Fruit fly (Drosophila melanogaster) whole organism, embryonic: ENCODE results near the gene aru.
A peak's percentile ranks its signal among the peaks of the same experiment; 100 is the strongest.

Experiments used
- Antp ChIP-seq: fragments of 200-800 bp; sonication (Bioruptor generic); optimal IDR thresholded peaks from 3 replicates; lab custom pipeline; 2016; ENCODE audit warnings: missing biosample characterization, missing genetic modification characterization
- CG10147 ChIP-seq: fragments of 200-800 bp; sonication (Bioruptor generic); optimal IDR thresholded peaks from 2 replicates; lab custom pipeline; 2019; ENCODE audit warnings: missing biosample characterization, mild to moderate bottlenecking, missing genetic modification characterization, moderate library complexity
- CG10209 ChIP-seq: fragments of 200-800 bp; sonication (Bioruptor generic); optimal IDR thresholded peaks from 3 replicates; lab custom pipeline; 2017; ENCODE audit warnings: missing biosample characterization, mild to moderate bottlenecking, missing genetic modification characterization, missing genetic modification reagents
- CG10274 ChIP-seq: fragments of 200-800 bp; sonication (Bioruptor generic); optimal IDR thresholded peaks from 3 replicates; lab custom pipeline; 2017; ENCODE audit warnings: missing biosample characterization, mild to moderate bottlenecking, missing genetic modification characterization
- CG11093 ChIP-seq: fragments of 200-800 bp; sonication (Bioruptor generic); IDR thresholded peaks from 3 replicates; pipeline ENCODE4 v1.3.6; 2022; ENCODE audit warnings: missing biosample characterization, missing genetic modification characterization
- CG12769 ChIP-seq: fragments of 200-800 bp; sonication (Bioruptor generic); optimal IDR thresholded peaks from 2 replicates; lab custom pipeline; 2019; ENCODE audit warnings: missing biosample characterization, mild to moderate bottlenecking, missing genetic modification characterization, moderate library complexity
- CG14441 ChIP-seq: fragments of 200-800 bp; sonication (Bioruptor generic); IDR thresholded peaks from 2 replicates; pipeline ENCODE4 v1.3.6; 2022; ENCODE audit warnings: missing biosample characterization, missing genetic modification characterization
- CG17359 ChIP-seq: fragments of 200-800 bp; sonication (Bioruptor generic); optimal IDR thresholded peaks from 3 replicates; lab custom pipeline; 2018; ENCODE audit warnings: missing biosample characterization, mild to moderate bottlenecking, missing genetic modification characterization, moderate library complexity
- CG17912 ChIP-seq: fragments of 200-800 bp; sonication (Bioruptor generic); optimal IDR thresholded peaks from 2 replicates; lab custom pipeline; 2018; ENCODE audit warnings: missing biosample characterization, mild to moderate bottlenecking, missing genetic modification characterization
- CG18476 ChIP-seq: fragments of 200-800 bp; sonication (Bioruptor generic); optimal IDR thresholded peaks from 2 replicates; lab custom pipeline; 2016; ENCODE audit warnings: missing biosample characterization, mild to moderate bottlenecking, missing genetic modification characterization
- CG18764 ChIP-seq: fragments of 200-800 bp; sonication (Bioruptor generic); optimal IDR thresholded peaks from 3 replicates; lab custom pipeline; 2016; ENCODE audit warnings: missing biosample characterization, missing genetic modification characterization
- CG2120 ChIP-seq: fragments of 200-800 bp; sonication (Bioruptor generic); optimal IDR thresholded peaks from 3 replicates; lab custom pipeline; 2016; ENCODE audit warnings: missing biosample characterization, missing genetic modification characterization
- CG2875 ChIP-seq: fragments of 200-800 bp; sonication (Bioruptor generic); optimal IDR thresholded peaks from 2 replicates; lab custom pipeline; 2017; ENCODE audit warnings: missing biosample characterization, mild to moderate bottlenecking, missing genetic modification characterization, missing genetic modification reagents
- CG30431 ChIP-seq: fragments of 200-800 bp; sonication (Bioruptor generic); optimal IDR thresholded peaks from 2 replicates; lab custom pipeline; 2017; ENCODE audit warnings: missing biosample characterization, missing genetic modification characterization
- CG31388 ChIP-seq: fragments of 200-800 bp; sonication (Bioruptor generic); optimal IDR thresholded peaks from 2 replicates; lab custom pipeline; 2016; ENCODE audit warnings: missing biosample characterization, missing genetic modification characterization
- CG32532 ChIP-seq: fragments of 200-800 bp; sonication (Bioruptor generic); IDR thresholded peaks from 2 replicates; pipeline ENCODE4 v1.3.6; 2022; ENCODE audit warnings: missing biosample characterization, missing genetic modification characterization
- CG32772 ChIP-seq: fragments of 200-800 bp; sonication (Bioruptor generic); IDR thresholded peaks from 2 replicates; pipeline ENCODE4 v1.3.6; 2022; ENCODE audit warnings: missing biosample characterization, missing genetic modification characterization
- CG33213 ChIP-seq: fragments of 200-800 bp; sonication (Bioruptor generic); optimal IDR thresholded peaks from 3 replicates; lab custom pipeline; 2016; ENCODE audit warnings: missing biosample characterization, missing genetic modification characterization
- CG33557 ChIP-seq: fragments of 200-800 bp; sonication (Bioruptor generic); optimal IDR thresholded peaks from 2 replicates; lab custom pipeline; 2019; ENCODE audit warnings: missing biosample characterization, mild to moderate bottlenecking, missing genetic modification characterization, moderate library complexity
- CG6175 ChIP-seq: fragments of 200-800 bp; sonication (Bioruptor generic); IDR thresholded peaks from 3 replicates; pipeline ENCODE4 v1.3.6; 2022; ENCODE audit warnings: missing biosample characterization, missing genetic modification characterization
- CG6813 ChIP-seq: fragments of 200-800 bp; sonication (Bioruptor generic); optimal IDR thresholded peaks from 2 replicates; lab custom pipeline; 2017; ENCODE audit warnings: missing biosample characterization, missing genetic modification characterization, mild to moderate bottlenecking, moderate library complexity, missing genetic modification reagents
- CG7963 ChIP-seq: fragments of 200-800 bp; sonication (Bioruptor generic); IDR thresholded peaks from 3 replicates; pipeline ENCODE4 v1.3.6; 2022; ENCODE audit warnings: missing biosample characterization, missing genetic modification characterization; ENCODE audit not compliant: partially characterized antibody
- CG9437 ChIP-seq: fragments of 200-800 bp; sonication (Bioruptor generic); optimal IDR thresholded peaks from 2 replicates; lab custom pipeline; 2018; ENCODE audit warnings: missing biosample characterization, mild to moderate bottlenecking, missing genetic modification characterization
- Dek ChIP-seq: fragments of 200-800 bp; sonication (Bioruptor generic); optimal IDR thresholded peaks from 3 replicates; lab custom pipeline; 2019; ENCODE audit warnings: missing biosample characterization, mild to moderate bottlenecking, missing genetic modification characterization, moderate library complexity
- Dfd ChIP-seq, 2 experiments: fragments of >200 bp; optimal IDR thresholded peaks; 2 replicates each; lab custom pipeline; 2017; ENCODE audit warnings: missing biosample characterization in 2 of 2, missing genetic modification characterization in 2 of 2
- Eip74EF ChIP-seq, 2 experiments: fragments of 200-800 bp in 1 of 2; fragments of >200 bp in 1 of 2; sonication (Bioruptor generic) in 1 of 2; optimal IDR thresholded peaks; 2 replicates each; lab custom pipeline; 2017 to 2019; ENCODE audit warnings: missing biosample characterization in 2 of 2, missing genetic modification characterization in 2 of 2, mild to moderate bottlenecking in 1 of 2, moderate library complexity in 1 of 2
- HLH54F ChIP-seq: fragments of 200-800 bp; sonication (Bioruptor generic); optimal IDR thresholded peaks from 3 replicates; lab custom pipeline; 2016; ENCODE audit warnings: missing biosample characterization, missing genetic modification characterization
- HmgZ ChIP-seq: fragments of 200-800 bp; sonication (Bioruptor generic); optimal IDR thresholded peaks from 2 replicates; lab custom pipeline; 2018; ENCODE audit warnings: missing biosample characterization, mild to moderate bottlenecking, missing genetic modification characterization
- Hmr ChIP-seq: fragments of 200-800 bp; sonication (Bioruptor generic); optimal IDR thresholded peaks from 3 replicates; lab custom pipeline; 2017; ENCODE audit warnings: mild to moderate bottlenecking, missing biosample characterization, missing genetic modification reagents, missing genetic modification characterization
- Lhr ChIP-seq: fragments of 200-800 bp; sonication (Bioruptor generic); optimal IDR thresholded peaks from 3 replicates; lab custom pipeline; 2017; ENCODE audit warnings: mild to moderate bottlenecking, missing biosample characterization, missing genetic modification reagents, missing genetic modification characterization
- Med ChIP-seq: fragments of 200-800 bp; sonication (Bioruptor generic); peaks from one replicate; lab custom pipeline; 2016; ENCODE audit warnings: missing biosample characterization, missing genetic modification characterization, mild to moderate bottlenecking, inconsistent platforms, moderate library complexity
- NfI ChIP-seq: fragments of 200-800 bp; sonication (Bioruptor generic); optimal IDR thresholded peaks from 3 replicates; lab custom pipeline; 2018; ENCODE audit warnings: missing biosample characterization, mild to moderate bottlenecking, missing genetic modification characterization, moderate library complexity
- PHDP ChIP-seq: fragments of 200-800 bp; sonication (Bioruptor generic); optimal IDR thresholded peaks from 3 replicates; lab custom pipeline; 2018; ENCODE audit warnings: missing biosample characterization, mild to moderate bottlenecking, missing genetic modification characterization, moderate library complexity
- Poxn ChIP-seq: fragments of 200-800 bp; sonication (Bioruptor generic); IDR thresholded peaks from 2 replicates; pipeline ENCODE4 v1.3.6; 2022; ENCODE audit warnings: missing biosample characterization, missing genetic modification characterization
- Ptx1 ChIP-seq: fragments of 200-800 bp; sonication (Bioruptor generic); IDR thresholded peaks from 2 replicates; pipeline ENCODE4 v1.3.6; 2022; ENCODE audit warnings: missing biosample characterization, missing genetic modification characterization
- br ChIP-seq: fragments of >200 bp; optimal IDR thresholded peaks from 2 replicates; lab custom pipeline; 2017
- cas ChIP-seq: fragments of 200-800 bp; sonication (Bioruptor generic); IDR thresholded peaks from 2 replicates; pipeline ENCODE4 v1.3.6; 2022; ENCODE audit warnings: missing biosample characterization, missing genetic modification characterization
- dmrt11E ChIP-seq: fragments of 200-800 bp; sonication (Bioruptor generic); optimal IDR thresholded peaks from 3 replicates; lab custom pipeline; 2018; ENCODE audit warnings: missing biosample characterization, mild to moderate bottlenecking, missing genetic modification characterization, moderate library complexity
- ewg ChIP-seq: fragments of 200-800 bp; sonication (Bioruptor generic); optimal IDR thresholded peaks from 3 replicates; lab custom pipeline; 2017; ENCODE audit warnings: mild to moderate bottlenecking, missing biosample characterization, missing genetic modification reagents, missing genetic modification characterization
- gem ChIP-seq: fragments of 200-800 bp; sonication (Bioruptor generic); optimal IDR thresholded peaks from 2 replicates; lab custom pipeline; 2019; ENCODE audit warnings: missing biosample characterization, mild to moderate bottlenecking, missing genetic modification characterization, moderate library complexity
- lola ChIP-seq, 3 experiments: fragments of >200 bp in 2 of 3; fragments of 200-800 bp in 1 of 3; sonication (Bioruptor generic) in 1 of 3; optimal IDR thresholded peaks; 2 replicates each; lab custom pipeline; 2017 to 2019; ENCODE audit warnings: missing biosample characterization in 3 of 3, missing genetic modification characterization in 3 of 3, mild to moderate bottlenecking in 1 of 3, moderate library complexity in 1 of 3
- p53 ChIP-seq: fragments of 200-800 bp; sonication (Bioruptor generic); optimal IDR thresholded peaks from 2 replicates; lab custom pipeline; 2016; ENCODE audit warnings: missing biosample characterization, missing genetic modification characterization
- pnt ChIP-seq: fragments of 200-800 bp; sonication (Bioruptor generic); optimal IDR thresholded peaks from 3 replicates; lab custom pipeline; 2016; ENCODE audit warnings: missing biosample characterization, missing genetic modification characterization
- pzg ChIP-seq: fragments of 200-800 bp; sonication (Bioruptor generic); optimal IDR thresholded peaks from 3 replicates; lab custom pipeline; 2018; ENCODE audit warnings: missing biosample characterization, mild to moderate bottlenecking, missing genetic modification characterization, moderate library complexity
- sens ChIP-seq: fragments of 200-800 bp; sonication (Bioruptor generic); peaks from one replicate; lab custom pipeline; 2016; ENCODE audit warnings: missing biosample characterization, missing genetic modification characterization
- stc ChIP-seq: fragments of 200-800 bp; sonication (Bioruptor generic); IDR thresholded peaks from 2 replicates; pipeline ENCODE4 v1.3.6; 2022; ENCODE audit warnings: missing biosample characterization, missing genetic modification characterization
- tio ChIP-seq: fragments of 200-800 bp; sonication (Bioruptor generic); optimal IDR thresholded peaks from 2 replicates; lab custom pipeline; 2017; ENCODE audit warnings: missing biosample characterization, missing genetic modification characterization, inconsistent platforms
- tll ChIP-seq, 2 experiments: fragments of 200-800 bp in 1 of 2; fragments of >200 bp in 1 of 2; sonication (Bioruptor generic) in 1 of 2; optimal IDR thresholded peaks; 2 replicates each; lab custom pipeline; 2017 to 2019; ENCODE audit warnings: missing biosample characterization in 2 of 2, missing genetic modification characterization in 2 of 2, mild to moderate bottlenecking in 1 of 2, moderate library complexity in 1 of 2
- trh ChIP-seq: fragments of 200-800 bp; sonication (Bioruptor generic); optimal IDR thresholded peaks from 2 replicates; lab custom pipeline; 2016; ENCODE audit warnings: missing biosample characterization, missing genetic modification characterization
- zfh1 ChIP-seq: fragments of 200-800 bp; sonication (Bioruptor generic); IDR thresholded peaks from 3 replicates; pipeline ENCODE4 v1.3.6; 2022; ENCODE audit warnings: missing biosample characterization, missing genetic modification characterization
- zfh2 ChIP-seq: fragments of 200-800 bp; sonication (Bioruptor generic); optimal IDR thresholded peaks from 2 replicates; lab custom pipeline; 2016; ENCODE audit warnings: missing biosample characterization, missing genetic modification characterization

aru gene

dm6 chr2L:843301-843700 is 24.9 kb downstream of the aru start (continued):
- TF ChIP-seq CG32532 (GFP tag; lab: Robert Waterston, UW) (no peak), CG10209 (GFP tag; lab: Kevin White, UChicago) (no peak), tll (GFP tag; optimal IDR thresholded peaks at IDR 0.05; lab: Kevin White, UChicago) (no peak), br (lab: Kevin White, UChicago) (no peak), CG10274 (GFP tag; lab: Kevin White, UChicago) (no peak), Dek (tag; lab: Kevin White, UChicago) (no peak), Hmr (peak; percentile 5), HLH54F (GFP tag; lab: Kevin White, UChicago) (no peak), CG32772 (no peak), pnt (GFP tag; lab: Kevin White, UChicago) (no peak), gem (tag; lab: Kevin White, UChicago) (peak; percentile 11), sens (GFP tag; lab: Kevin White, UChicago) (peak; percentile 28), stc (no peak), zfh2 (GFP tag; lab: Kevin White, UChicago) (no peak), CG31388 (no peak), pzg (no peak), NfI (no peak), lola (GFP tag; optimal IDR thresholded peaks at IDR 0.05; lab: Kevin White, UChicago) (no peak), Dfd (GFP tag; optimal IDR thresholded peaks at IDR 0.05; lab: Kevin White, UChicago) (no peak), CG17359 (tag; lab: Kevin White, UChicago) (no peak), trh (no peak), CG12769 (no peak), zfh1 (no peak), CG2875 (GFP tag; lab: Kevin White, UChicago) (no peak), Antp (GFP tag; lab: Kevin White, UChicago) (no peak), PHDP (tag; lab: Kevin White, UChicago) (peak; percentile 5), Med (GFP tag; lab: Kevin White, UChicago) (peak; percentile 21), p53 (GFP tag; lab: Kevin White, UChicago) (no peak), Eip74EF (GFP tag; optimal IDR thresholded peaks at IDR 0.05; lab: Kevin White, UChicago) (no peak), CG6813 (GFP tag; lab: Kevin White, UChicago) (no peak), ewg (no peak), HmgZ (tag; lab: Kevin White, UChicago) (no peak), CG6175 (GFP tag; lab: Robert Waterston, UW) (no peak), CG10147 (GFP tag; lab: Kevin White, UChicago) (no peak), CG14441 (GFP tag; lab: Robert Waterston, UW) (no peak), cas (GFP tag; lab: Robert Waterston, UW) (no peak), tio (GFP tag; lab: Kevin White, UChicago) (peak; percentile 7), Lhr (no peak), CG18476 (no peak), CG7963 (GFP tag; lab: Robert Waterston, UW) (no peak), Poxn (GFP tag; lab: Robert Waterston, UW) (no peak), CG30431 (no peak), CG2120 (peak; percentile 13), CG18764 (no peak), CG11093 (GFP tag; lab: Robert Waterston, UW) (no peak), dmrt11E (tag; lab: Kevin White, UChicago) (no peak), CG17912 (no peak), Ptx1 (GFP tag; lab: Robert Waterston, UW) (no peak), CG9437 (no peak), CG33213 (GFP tag; lab: Kevin White, UChicago) (no peak), CG33557 (GFP tag; lab: Kevin White, UChicago) (no peak)
